Worm (Caenorhabditis elegans) whole organism, L3 larva: ENCODE results near the gene F09C6.10.
"Not testable (repeated sequence)": the region's sequence is repeated elsewhere in the genome, so short reads cannot be mapped to it uniquely, and the experiment has no call there.

Experiments used
- R02D3.7 ChIP-seq: fragments of 150-350 bp; optimal IDR thresholded peaks from 2 replicates; lab custom pipeline; 2014; ENCODE audit warnings: missing biosample characterization, missing genetic modification characterization
- ZK546.5 ChIP-seq: sonication (generic microtip); optimal IDR thresholded peaks from 2 replicates; lab custom pipeline; 2017; ENCODE audit warnings: missing biosample characterization, missing genetic modification characterization
- aly-2 ChIP-seq: fragments of 150-350 bp; optimal IDR thresholded peaks from 2 replicates; lab custom pipeline; 2014; ENCODE audit warnings: missing biosample characterization, missing genetic modification characterization
- ama-1 ChIP-seq: fragments of 150-350 bp; optimal IDR thresholded peaks from 2 replicates; lab custom pipeline; 2018
- ceh-16 ChIP-seq: sonication (generic microtip); optimal IDR thresholded peaks from 2 replicates; lab custom pipeline; 2017; ENCODE audit warnings: missing biosample characterization, missing genetic modification characterization
- ceh-82 ChIP-seq: fragments of 150-350 bp; optimal IDR thresholded peaks from 2 replicates; lab custom pipeline; 2014; ENCODE audit warnings: missing biosample characterization, missing genetic modification characterization
- ceh-9 ChIP-seq: sonication (generic microtip); optimal IDR thresholded peaks from 2 replicates; lab custom pipeline; 2018; ENCODE audit warnings: missing biosample characterization, missing genetic modification characterization
- egl-27 ChIP-seq: sonication (generic microtip); optimal IDR thresholded peaks from 4 replicates; lab custom pipeline; 2017; ENCODE audit warnings: missing biosample characterization, missing genetic modification reagents, missing genetic modification characterization
- elt-1 ChIP-seq: fragments of 150-350 bp; optimal IDR thresholded peaks from 2 replicates; lab custom pipeline; 2014; ENCODE audit warnings: missing biosample characterization, missing genetic modification characterization
- elt-2 ChIP-seq: sonication (generic microtip); optimal IDR thresholded peaks from 2 replicates; lab custom pipeline; 2016; ENCODE audit warnings: missing genetic modification reagents, mild to moderate bottlenecking, missing genetic modification characterization, missing compliant biosample characterization
- elt-3 ChIP-seq, 3 experiments: fragments of 150-350 bp in 1 of 3; sonication (generic microtip) in 2 of 3; optimal IDR thresholded peaks; 2 replicates in 2 of 3; 4 replicates in 1 of 3; lab custom pipeline; 2014 to 2017; ENCODE audit warnings: missing biosample characterization in 3 of 3, missing genetic modification characterization in 3 of 3
- fkh-10 ChIP-seq: sonication (generic microtip); optimal IDR thresholded peaks from 2 replicates; lab custom pipeline; 2017; ENCODE audit warnings: missing biosample characterization, missing genetic modification reagents, missing genetic modification characterization
- fkh-2 ChIP-seq: fragments of 150-350 bp; optimal IDR thresholded peaks from 2 replicates; lab custom pipeline; 2014; ENCODE audit warnings: missing biosample characterization, missing genetic modification reagents, missing genetic modification characterization
- fos-1 ChIP-seq: fragments of 150-350 bp; optimal IDR thresholded peaks from 2 replicates; lab custom pipeline; 2014; ENCODE audit warnings: missing biosample characterization, missing genetic modification characterization
- jun-1 ChIP-seq: fragments of 150-350 bp; optimal IDR thresholded peaks from 2 replicates; lab custom pipeline; 2014; ENCODE audit warnings: missing biosample characterization, missing genetic modification reagents, missing genetic modification characterization
- lin-15B ChIP-seq: fragments of 150-350 bp; optimal IDR thresholded peaks from 2 replicates; lab custom pipeline; 2014; ENCODE audit warnings: missing biosample characterization, missing genetic modification characterization
- lsy-12 ChIP-seq: sonication (generic microtip); optimal IDR thresholded peaks from 2 replicates; lab custom pipeline; 2016; ENCODE audit warnings: mild to moderate bottlenecking, missing genetic modification characterization, missing compliant biosample characterization
- mdl-1 ChIP-seq: fragments of 150-350 bp; optimal IDR thresholded peaks from 2 replicates; lab custom pipeline; 2014; ENCODE audit warnings: missing biosample characterization, missing genetic modification characterization
- mml-1 ChIP-seq: fragments of 150-350 bp; sonication (generic microtip); optimal IDR thresholded peaks from 3 replicates; lab custom pipeline; 2014; ENCODE audit warnings: missing biosample characterization, missing genetic modification characterization
- nhr-12 ChIP-seq: fragments of 150-350 bp; optimal IDR thresholded peaks from 2 replicates; lab custom pipeline; 2014; ENCODE audit warnings: missing biosample characterization, missing genetic modification characterization
- nhr-23 ChIP-seq: fragments of 150-350 bp; optimal IDR thresholded peaks from 2 replicates; lab custom pipeline; 2014; ENCODE audit warnings: missing biosample characterization, missing genetic modification reagents, missing genetic modification characterization
- nhr-28 ChIP-seq: fragments of 150-350 bp; optimal IDR thresholded peaks from 2 replicates; lab custom pipeline; 2014; ENCODE audit warnings: missing biosample characterization, missing genetic modification characterization
- nhr-43 ChIP-seq: sonication (generic microtip); optimal IDR thresholded peaks from 2 replicates; lab custom pipeline; 2016; ENCODE audit warnings: mild to moderate bottlenecking, missing genetic modification characterization, missing compliant biosample characterization; ENCODE audit not compliant: poor library complexity, severe bottlenecking
- nhr-67 ChIP-seq: fragments of 150-350 bp; optimal IDR thresholded peaks from 2 replicates; lab custom pipeline; 2014; ENCODE audit warnings: missing biosample characterization, missing genetic modification characterization
- nhr-76 ChIP-seq: fragments of 150-350 bp; sonication (generic microtip); optimal IDR thresholded peaks from 5 replicates; lab custom pipeline; 2014; ENCODE audit warnings: missing biosample characterization, missing genetic modification characterization
- nhr-77 ChIP-seq: fragments of 150-350 bp; optimal IDR thresholded peaks from 2 replicates; lab custom pipeline; 2014; ENCODE audit warnings: missing biosample characterization, missing genetic modification characterization
- pha-4 ChIP-seq: fragments of 150-350 bp; optimal IDR thresholded peaks from 2 replicates; lab custom pipeline; 2014; ENCODE audit warnings: missing biosample characterization, missing genetic modification reagents, missing genetic modification characterization
- pqm-1 ChIP-seq: fragments of 150-350 bp; optimal IDR thresholded peaks from 2 replicates; lab custom pipeline; 2017; ENCODE audit warnings: missing biosample characterization, missing genetic modification characterization, inconsistent platforms
- sea-2 ChIP-seq: fragments of 150-350 bp; sonication (generic microtip); optimal IDR thresholded peaks from 4 replicates; lab custom pipeline; 2014; ENCODE audit warnings: missing biosample characterization, missing genetic modification reagents, missing genetic modification characterization
- skn-1 ChIP-seq: fragments of 150-350 bp; optimal IDR thresholded peaks from 2 replicates; lab custom pipeline; 2014; ENCODE audit warnings: missing biosample characterization, missing genetic modification characterization
- unc-39 ChIP-seq: sonication (generic microtip); optimal IDR thresholded peaks from 4 replicates; lab custom pipeline; 2017; ENCODE audit warnings: missing biosample characterization, missing genetic modification characterization
- unc-62 ChIP-seq: fragments of 150-350 bp; sonication (generic microtip); optimal IDR thresholded peaks from 4 replicates; lab custom pipeline; 2014; ENCODE audit warnings: missing biosample characterization, missing genetic modification reagents, missing genetic modification characterization
- zag-1 ChIP-seq: fragments of 150-350 bp; optimal IDR thresholded peaks from 2 replicates; lab custom pipeline; 2014; ENCODE audit warnings: missing biosample characterization, missing genetic modification characterization
- ztf-4 ChIP-seq: fragments of 150-350 bp; optimal IDR thresholded peaks from 2 replicates; lab custom pipeline; 2014; ENCODE audit warnings: missing biosample characterization, missing genetic modification characterization

Gene F09C6.10

DNA sequence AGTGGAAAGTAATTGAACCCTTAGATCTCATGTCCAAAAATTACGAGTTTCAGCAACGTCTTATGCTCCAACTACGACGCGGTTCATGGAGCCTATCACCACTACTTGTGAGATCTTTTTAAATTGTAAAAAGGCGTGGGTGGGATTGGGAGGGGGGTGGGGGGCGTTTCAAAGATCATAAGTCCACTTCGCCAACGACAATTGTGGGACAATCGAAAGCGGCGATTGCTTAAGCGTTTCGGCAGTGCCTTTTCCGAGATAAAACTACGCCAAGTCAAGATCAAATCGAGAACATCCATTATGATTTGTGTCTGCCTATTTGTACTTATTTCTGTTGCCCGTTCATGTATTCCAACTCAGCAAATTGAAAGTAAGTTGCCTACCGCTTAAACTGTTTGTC, 40.2 kb upstream of the F09C6.10 start, which contains the start of gene clec-239:
TSS of gene clec-239 (plus strand) at position 301 of the 400 bp plus-strand sequence.
- TF ChIP-seq R02D3.7 (tag; lab: Kevin White, UChicago), result no peak
- no peak for TF ChIP-seq ztf-4 (tag; lab: Kevin White, UChicago)
- TF ChIP-seq ZK546.5 (tag; lab: Kevin White, UChicago), result no peak
- TF ChIP-seq mdl-1, result no peak
- TF ChIP-seq ceh-9 (tag; lab: Kevin White, UChicago), result no peak
- TF ChIP-seq ama-1 (lab: Kevin White, UChicago), result no peak
- TF ChIP-seq unc-62, result no peak
- no peak for TF ChIP-seq jun-1 (tag; lab: Kevin White, UChicago)
- TF ChIP-seq egl-27 (tag; lab: Kevin White, UChicago), result no peak
- TF ChIP-seq nhr-76 (tag; lab: Kevin White, UChicago), result no peak
- no peak for TF ChIP-seq lsy-12
- TF ChIP-seq fkh-10 (GFP tag; lab: Kevin White, UChicago), result no peak
- TF ChIP-seq mml-1 (tag; lab: Kevin White, UChicago), result no peak

DNA sequence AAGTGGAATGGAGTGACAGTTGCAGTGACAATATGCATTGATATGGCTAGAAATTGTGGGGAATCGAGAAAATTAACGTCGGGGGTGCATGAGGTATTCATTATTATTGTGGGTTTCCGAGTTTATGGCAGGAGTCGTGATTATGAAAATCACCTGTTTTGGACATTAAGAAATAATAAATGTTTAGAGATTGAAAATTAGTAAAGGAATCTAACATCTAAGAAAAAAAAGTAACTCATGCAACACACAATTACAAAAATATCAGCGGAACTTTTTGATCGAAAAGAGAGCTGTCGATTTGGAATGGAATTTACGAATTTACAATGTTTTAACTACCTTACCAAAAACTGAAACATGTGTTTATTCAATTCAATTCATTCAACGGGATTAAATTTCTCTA, 38.8 kb upstream of the F09C6.10 start, which contains the start of gene srh-206:
TSS of gene srh-206 (minus strand) at position 101 of the 400 bp plus-strand sequence.
- TF ChIP-seq R02D3.7 (tag; lab: Kevin White, UChicago), result no peak
- no peak for TF ChIP-seq fos-1
- TF ChIP-seq unc-39 (tag; lab: Kevin White, UChicago), result no peak
- TF ChIP-seq lin-15B (tag; lab: Kevin White, UChicago), result no peak
- TF ChIP-seq unc-62, result no peak
- no peak for TF ChIP-seq sea-2 (GFP tag; lab: Kevin White, UChicago)
- TF ChIP-seq aly-2 (tag; lab: Kevin White, UChicago), result no peak
- no peak for TF ChIP-seq lsy-12
- no peak for TF ChIP-seq skn-1 (tag; lab: Kevin White, UChicago)
- no peak for TF ChIP-seq nhr-12 (tag; lab: Kevin White, UChicago)

DNA sequence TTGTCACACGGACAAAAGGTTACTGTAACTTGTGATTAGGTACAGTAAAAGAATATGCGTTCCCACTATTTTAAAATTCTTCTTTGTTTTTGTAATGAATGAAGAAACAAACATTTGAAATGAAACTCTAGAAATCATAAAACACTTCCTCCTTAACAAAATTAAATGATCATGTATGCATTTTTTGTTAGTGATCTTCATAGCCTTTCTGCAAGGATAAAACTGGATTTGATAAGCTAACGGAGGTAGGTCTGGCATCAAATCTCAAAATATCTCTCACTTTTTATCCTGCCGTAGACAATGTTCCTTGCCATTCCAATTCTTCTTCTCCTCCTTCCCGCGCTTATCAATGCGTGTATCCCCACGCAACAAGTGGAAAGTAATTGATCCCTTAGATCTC, 35.5 kb upstream of the F09C6.10 start, which contains the start of gene clec-238:
TSS of gene clec-238 (plus strand) at position 301 of the 400 bp plus-strand sequence.
- TF ChIP-seq unc-39 (tag; lab: Kevin White, UChicago) (no peak), sea-2 (GFP tag; lab: Kevin White, UChicago) (no peak), nhr-23 (tag; lab: Kevin White, UChicago) (no peak), fkh-2 (tag; lab: Kevin White, UChicago) (no peak), zag-1 (tag; lab: Kevin White, UChicago) (no peak), elt-1 (no peak), ceh-82 (tag; lab: Kevin White, UChicago) (no peak), nhr-28 (tag; lab: Kevin White, UChicago) (no peak), mdl-1 (no peak), lsy-12 (no peak), ceh-9 (tag; lab: Kevin White, UChicago) (no peak), fos-1 (no peak), mml-1 (tag; lab: Kevin White, UChicago) (no peak), nhr-12 (tag; lab: Kevin White, UChicago) (no peak)

DNA sequence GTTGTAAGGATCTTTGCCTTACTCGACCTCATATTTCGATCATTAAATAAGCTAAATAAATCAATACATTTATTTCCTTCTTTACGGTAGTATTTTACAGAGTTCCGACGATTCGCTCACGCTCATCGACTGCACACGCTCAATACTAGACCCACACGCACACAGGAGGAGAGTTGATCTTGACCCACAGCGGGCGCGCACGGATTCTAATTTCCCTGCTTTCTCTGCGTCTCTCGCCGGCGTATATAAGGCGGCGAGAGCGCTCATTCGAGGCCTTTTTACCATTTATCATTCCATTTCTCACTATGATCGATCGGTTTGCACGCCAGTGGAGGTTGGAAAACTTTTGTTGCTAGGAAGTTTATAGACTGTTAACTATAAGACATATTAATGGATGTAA, 34.1 kb upstream of the F09C6.10 start:
- no peak for TF ChIP-seq unc-62
- TF ChIP-seq pqm-1 (tag; lab: Kevin White, UChicago), result no peak
- TF ChIP-seq elt-2 (tag; lab: Kevin White, UChicago), result no peak
- TF ChIP-seq jun-1 (tag; lab: Kevin White, UChicago), result no peak
- TF ChIP-seq nhr-67 (tag; lab: Kevin White, UChicago), result no peak
- TF ChIP-seq sea-2 (GFP tag; lab: Kevin White, UChicago), result no peak
- no peak for TF ChIP-seq elt-3 (tag; optimal IDR thresholded peaks at IDR 0.05; lab: Kevin White, UChicago)
- no peak for TF ChIP-seq ZK546.5 (tag; lab: Kevin White, UChicago)
- TF ChIP-seq ceh-16 (tag; lab: Kevin White, UChicago), result no peak
- no peak for TF ChIP-seq nhr-43 (tag; lab: Kevin White, UChicago)
- TF ChIP-seq aly-2 (tag; lab: Kevin White, UChicago), result no peak
- no peak for TF ChIP-seq nhr-77 (tag; lab: Kevin White, UChicago)
- TF ChIP-seq fkh-2 (tag; lab: Kevin White, UChicago), result no peak
- TF ChIP-seq unc-39 (tag; lab: Kevin White, UChicago), result no peak
- TF ChIP-seq pha-4 (tag; lab: Kevin White, UChicago), result no peak

DNA sequence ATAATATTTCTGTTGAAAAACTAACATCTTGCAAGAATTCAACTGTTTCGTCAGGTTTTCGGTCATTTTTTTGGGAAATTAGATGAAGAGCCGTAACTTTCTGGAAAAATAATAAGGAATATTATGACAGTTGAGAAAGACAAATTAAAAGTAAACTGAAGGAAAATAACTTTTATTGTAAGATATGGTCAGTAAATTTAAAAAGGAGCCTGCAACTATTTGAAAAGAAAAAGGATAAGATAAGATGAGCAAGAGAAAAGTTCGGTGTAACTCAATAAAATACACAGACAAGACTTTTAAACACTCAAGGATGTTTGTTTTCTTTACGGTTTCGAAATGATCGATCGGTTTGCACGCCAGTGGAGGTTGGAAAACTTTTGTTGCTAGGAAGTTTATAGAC, 33.6 kb upstream of the F09C6.10 start, which contains the start of gene fbxa-111:
TSS of gene fbxa-111 (minus strand) at position 101 of the 400 bp plus-strand sequence.
- TF ChIP-seq nhr-76, nhr-43, fkh-2 (tag; lab: Kevin White, UChicago): not testable (repeated sequence)
